Fruit fly (Drosophila melanogaster): ENCODE data around the gene CG10467.

dm6 chr3L:6094697-6095096 is at the start of gene CG10467, which contains the start of gene loj:
- TF ChIP-seq CG1621 (tag; optimal IDR thresholded peaks at IDR 0.05) = peak; percentile 76
- peak; percentile 68 for TF ChIP-seq spab (GFP tag; optimal IDR thresholded peaks at IDR 0.05)

Data from whole organism, prepupa.